Fruit fly (Drosophila melanogaster) whole organism, embryonic: Measurements from ENCODE around the gene Larp7.

Source experiments
- Atf-2 ChIP-seq: fragments of 200-800 bp; sonication (Bioruptor generic); optimal IDR thresholded peaks from 2 replicates; lab custom pipeline; 2016; ENCODE audit warnings: missing biosample characterization, missing genetic modification characterization
- CG11247 ChIP-seq: fragments of 200-800 bp; sonication (Bioruptor generic); IDR thresholded peaks from 2 replicates; pipeline ENCODE4 v1.3.6; 2022; ENCODE audit warnings: missing biosample characterization, missing genetic modification characterization
- CG11456 ChIP-seq: fragments of 200-800 bp; sonication (Bioruptor generic); IDR thresholded peaks from 3 replicates; pipeline ENCODE4 v1.3.6; 2022; ENCODE audit warnings: missing biosample characterization, missing genetic modification characterization
- CG11560 ChIP-seq: fragments of 200-800 bp; sonication (Bioruptor generic); IDR thresholded peaks from 3 replicates; pipeline ENCODE4 v1.3.6; 2022; ENCODE audit warnings: missing biosample characterization, missing genetic modification characterization
- CG12299 ChIP-seq: fragments of 200-800 bp; sonication (Bioruptor generic); optimal IDR thresholded peaks from 2 replicates; lab custom pipeline; 2018; ENCODE audit warnings: missing biosample characterization, mild to moderate bottlenecking, missing genetic modification characterization
- CG1233 ChIP-seq: fragments of 200-800 bp; sonication (Bioruptor generic); optimal IDR thresholded peaks from 4 replicates; lab custom pipeline; 2018; ENCODE audit warnings: missing biosample characterization, mild to moderate bottlenecking, missing genetic modification characterization
- CG15601 ChIP-seq: fragments of 200-800 bp; sonication (Bioruptor generic); optimal IDR thresholded peaks from 3 replicates; lab custom pipeline; 2019; ENCODE audit warnings: missing biosample characterization, mild to moderate bottlenecking, missing genetic modification characterization, moderate library complexity
- CG17359 ChIP-seq: fragments of 200-800 bp; sonication (Bioruptor generic); optimal IDR thresholded peaks from 3 replicates; lab custom pipeline; 2018; ENCODE audit warnings: missing biosample characterization, mild to moderate bottlenecking, missing genetic modification characterization, moderate library complexity
- CG17568 ChIP-seq: fragments of 200-800 bp; sonication (Bioruptor generic); optimal IDR thresholded peaks from 2 replicates; lab custom pipeline; 2018; ENCODE audit warnings: missing biosample characterization, mild to moderate bottlenecking, missing genetic modification characterization, moderate library complexity
- CG2199 ChIP-seq: fragments of 200-800 bp; sonication (Bioruptor generic); IDR thresholded peaks from 3 replicates; pipeline ENCODE4 v1.3.6; 2022; ENCODE audit warnings: missing biosample characterization, missing genetic modification characterization
- CG2678 ChIP-seq: fragments of 200-800 bp; sonication (Bioruptor generic); optimal IDR thresholded peaks from 3 replicates; lab custom pipeline; 2019; ENCODE audit warnings: missing biosample characterization, mild to moderate bottlenecking, missing genetic modification characterization, moderate library complexity
- CG31365 ChIP-seq: fragments of 200-800 bp; sonication (Bioruptor generic); optimal IDR thresholded peaks from 2 replicates; lab custom pipeline; 2018; ENCODE audit warnings: missing biosample characterization, mild to moderate bottlenecking, missing genetic modification characterization
- CG3163 ChIP-seq: fragments of 200-800 bp; sonication (Bioruptor generic); optimal IDR thresholded peaks from 3 replicates; lab custom pipeline; 2016; ENCODE audit warnings: missing biosample characterization, missing genetic modification characterization
- CG3281 ChIP-seq: fragments of 200-800 bp; sonication (Bioruptor generic); optimal IDR thresholded peaks from 3 replicates; lab custom pipeline; 2017; ENCODE audit warnings: missing biosample characterization, mild to moderate bottlenecking, missing genetic modification characterization
- CG42726 ChIP-seq: fragments of 200-800 bp; sonication (Bioruptor generic); IDR thresholded peaks from 2 replicates; pipeline ENCODE4 v1.3.6; 2022; ENCODE audit warnings: missing biosample characterization, missing genetic modification characterization; ENCODE audit not compliant: partially characterized antibody
- CG4820 ChIP-seq: fragments of 200-800 bp; sonication (Bioruptor generic); optimal IDR thresholded peaks from 3 replicates; lab custom pipeline; 2016; ENCODE audit warnings: missing biosample characterization, missing genetic modification characterization
- CG6175 ChIP-seq: fragments of 200-800 bp; sonication (Bioruptor generic); IDR thresholded peaks from 3 replicates; pipeline ENCODE4 v1.3.6; 2022; ENCODE audit warnings: missing biosample characterization, missing genetic modification characterization
- CG6272 ChIP-seq: fragments of 200-800 bp; sonication (Bioruptor generic); IDR thresholded peaks from 2 replicates; pipeline ENCODE4 v1.3.6; 2022; ENCODE audit warnings: missing biosample characterization, missing genetic modification characterization
- CG7372 ChIP-seq: fragments of 200-800 bp; sonication (Bioruptor generic); IDR thresholded peaks from 2 replicates; pipeline ENCODE4 v1.3.6; 2022; ENCODE audit warnings: missing biosample characterization, missing genetic modification characterization
- CG7963 ChIP-seq: fragments of 200-800 bp; sonication (Bioruptor generic); IDR thresholded peaks from 3 replicates; pipeline ENCODE4 v1.3.6; 2022; ENCODE audit warnings: missing biosample characterization, missing genetic modification characterization; ENCODE audit not compliant: partially characterized antibody
- CG8388 ChIP-seq: fragments of 200-800 bp; sonication (Bioruptor generic); optimal IDR thresholded peaks from 2 replicates; lab custom pipeline; 2019; ENCODE audit warnings: missing biosample characterization, mild to moderate bottlenecking, missing genetic modification characterization, moderate library complexity
- CrebB ChIP-seq: fragments of 200-800 bp; sonication (Bioruptor generic); optimal IDR thresholded peaks from 3 replicates; lab custom pipeline; 2018; ENCODE audit warnings: missing biosample characterization, mild to moderate bottlenecking, missing genetic modification characterization
- D19A ChIP-seq: fragments of 200-800 bp; optimal IDR thresholded peaks from 3 replicates; lab custom pipeline; 2019; ENCODE audit warnings: missing biosample characterization, mild to moderate bottlenecking, missing genetic modification characterization, moderate library complexity
- Dip3 ChIP-seq: fragments of 200-800 bp; sonication (Bioruptor generic); optimal IDR thresholded peaks from 3 replicates; lab custom pipeline; 2016; ENCODE audit warnings: missing biosample characterization, missing genetic modification characterization
- HLH54F ChIP-seq: fragments of 200-800 bp; sonication (Bioruptor generic); optimal IDR thresholded peaks from 3 replicates; lab custom pipeline; 2016; ENCODE audit warnings: missing biosample characterization, missing genetic modification characterization
- HmgZ ChIP-seq: fragments of 200-800 bp; sonication (Bioruptor generic); optimal IDR thresholded peaks from 2 replicates; lab custom pipeline; 2018; ENCODE audit warnings: missing biosample characterization, mild to moderate bottlenecking, missing genetic modification characterization
- Med ChIP-seq: fragments of 200-800 bp; sonication (Bioruptor generic); peaks from one replicate; lab custom pipeline; 2016; ENCODE audit warnings: missing biosample characterization, missing genetic modification characterization, mild to moderate bottlenecking, inconsistent platforms, moderate library complexity
- Nf-YA ChIP-seq: fragments of 200-800 bp; sonication (Bioruptor generic); IDR thresholded peaks from 2 replicates; pipeline ENCODE4 v1.3.6; 2022; ENCODE audit warnings: missing biosample characterization, missing genetic modification characterization
- Rfx ChIP-seq: fragments of 200-800 bp; sonication (Bioruptor generic); IDR thresholded peaks from 2 replicates; pipeline ENCODE4 v1.3.6; 2022; ENCODE audit warnings: missing biosample characterization, missing genetic modification characterization
- Six4 ChIP-seq: fragments of 200-800 bp; sonication (Bioruptor generic); optimal IDR thresholded peaks from 2 replicates; lab custom pipeline; 2016; ENCODE audit warnings: missing biosample characterization, missing genetic modification characterization
- Xrp1 ChIP-seq: fragments of 200-800 bp; sonication (Bioruptor generic); IDR thresholded peaks from 2 replicates; pipeline ENCODE4 v1.3.6; 2022; ENCODE audit warnings: missing biosample characterization, missing genetic modification characterization
- ac ChIP-seq: fragments of 200-800 bp; sonication (Bioruptor generic); optimal IDR thresholded peaks from 3 replicates; lab custom pipeline; 2017; ENCODE audit warnings: missing biosample characterization, mild to moderate bottlenecking, missing genetic modification characterization
- al ChIP-seq: fragments of 200-800 bp; sonication (Bioruptor generic); IDR thresholded peaks from 2 replicates; pipeline ENCODE4 v1.3.6; 2022; ENCODE audit warnings: missing biosample characterization, missing genetic modification characterization
- chif ChIP-seq, 2 experiments: fragments of 200-800 bp; sonication (Bioruptor generic); optimal IDR thresholded peaks; 3 replicates each; lab custom pipeline; 2016; ENCODE audit warnings: missing biosample characterization in 2 of 2, missing genetic modification characterization in 2 of 2
- crol ChIP-seq: fragments of 200-800 bp; sonication (Bioruptor generic); IDR thresholded peaks from 2 replicates; pipeline ENCODE4 v1.3.6; 2022; ENCODE audit warnings: missing biosample characterization, missing genetic modification characterization
- en ChIP-seq: fragments of 200-800 bp; sonication (Bioruptor generic); optimal IDR thresholded peaks from 2 replicates; lab custom pipeline; 2016; ENCODE audit warnings: missing biosample characterization, missing genetic modification characterization
- fu2 ChIP-seq: fragments of 200-800 bp; sonication (Bioruptor generic); optimal IDR thresholded peaks from 2 replicates; lab custom pipeline; 2016; ENCODE audit warnings: missing biosample characterization, missing genetic modification characterization
- grn ChIP-seq: fragments of 200-800 bp; sonication (Bioruptor generic); optimal IDR thresholded peaks from 3 replicates; lab custom pipeline; 2017; ENCODE audit warnings: missing biosample characterization, missing genetic modification characterization
- gsb ChIP-seq: fragments of 200-800 bp; sonication (Bioruptor generic); IDR thresholded peaks from 2 replicates; pipeline ENCODE4 v1.3.6; 2022; ENCODE audit warnings: missing biosample characterization, missing genetic modification characterization
- hth ChIP-seq: fragments of >200 bp; optimal IDR thresholded peaks from 2 replicates; lab custom pipeline; 2017; ENCODE audit warnings: inconsistent platforms
- ind ChIP-seq: fragments of 200-800 bp; sonication (Bioruptor generic); optimal IDR thresholded peaks from 3 replicates; lab custom pipeline; 2016; ENCODE audit warnings: missing biosample characterization, missing genetic modification characterization
- lilli ChIP-seq: fragments of 200-800 bp; sonication (Bioruptor generic); optimal IDR thresholded peaks from 3 replicates; lab custom pipeline; 2016; ENCODE audit warnings: missing biosample characterization, missing genetic modification characterization
- lov ChIP-seq, 2 experiments: fragments of 200-800 bp in 1 of 2; fragments of >200 bp in 1 of 2; sonication (Bioruptor generic) in 1 of 2; IDR thresholded peaks in 1 of 2; optimal IDR thresholded peaks in 1 of 2; 2 replicates in 1 of 2; 3 replicates in 1 of 2; pipeline versions ENCODE4 v1.3.6 to Lab custom; 2017 to 2022; ENCODE audit warnings: missing biosample characterization in 1 of 2, missing genetic modification characterization in 1 of 2
- nom ChIP-seq: fragments of 200-800 bp; sonication (Bioruptor generic); optimal IDR thresholded peaks from 2 replicates; lab custom pipeline; 2017; ENCODE audit warnings: missing biosample characterization, missing genetic modification characterization, mild to moderate bottlenecking, moderate library complexity, missing genetic modification reagents
- tin ChIP-seq: fragments of 200-800 bp; sonication (Bioruptor generic); optimal IDR thresholded peaks from 3 replicates; lab custom pipeline; 2016; ENCODE audit warnings: missing biosample characterization, missing genetic modification characterization
- unc-4 ChIP-seq: fragments of 200-800 bp; sonication (Bioruptor generic); IDR thresholded peaks from 2 replicates; pipeline ENCODE4 v1.3.6; 2022; ENCODE audit warnings: missing biosample characterization, missing genetic modification characterization; ENCODE audit not compliant: partially characterized antibody
- vvl ChIP-seq: fragments of 200-800 bp; sonication (Bioruptor generic); IDR thresholded peaks from 2 replicates; pipeline ENCODE4 v1.3.6; 2022; ENCODE audit warnings: missing biosample characterization, missing genetic modification characterization
- zfh1 ChIP-seq: fragments of 200-800 bp; sonication (Bioruptor generic); IDR thresholded peaks from 3 replicates; pipeline ENCODE4 v1.3.6; 2022; ENCODE audit warnings: missing biosample characterization, missing genetic modification characterization
- zfh2 ChIP-seq: fragments of 200-800 bp; sonication (Bioruptor generic); optimal IDR thresholded peaks from 2 replicates; lab custom pipeline; 2016; ENCODE audit warnings: missing biosample characterization, missing genetic modification characterization

Larp7 gene

DNA sequence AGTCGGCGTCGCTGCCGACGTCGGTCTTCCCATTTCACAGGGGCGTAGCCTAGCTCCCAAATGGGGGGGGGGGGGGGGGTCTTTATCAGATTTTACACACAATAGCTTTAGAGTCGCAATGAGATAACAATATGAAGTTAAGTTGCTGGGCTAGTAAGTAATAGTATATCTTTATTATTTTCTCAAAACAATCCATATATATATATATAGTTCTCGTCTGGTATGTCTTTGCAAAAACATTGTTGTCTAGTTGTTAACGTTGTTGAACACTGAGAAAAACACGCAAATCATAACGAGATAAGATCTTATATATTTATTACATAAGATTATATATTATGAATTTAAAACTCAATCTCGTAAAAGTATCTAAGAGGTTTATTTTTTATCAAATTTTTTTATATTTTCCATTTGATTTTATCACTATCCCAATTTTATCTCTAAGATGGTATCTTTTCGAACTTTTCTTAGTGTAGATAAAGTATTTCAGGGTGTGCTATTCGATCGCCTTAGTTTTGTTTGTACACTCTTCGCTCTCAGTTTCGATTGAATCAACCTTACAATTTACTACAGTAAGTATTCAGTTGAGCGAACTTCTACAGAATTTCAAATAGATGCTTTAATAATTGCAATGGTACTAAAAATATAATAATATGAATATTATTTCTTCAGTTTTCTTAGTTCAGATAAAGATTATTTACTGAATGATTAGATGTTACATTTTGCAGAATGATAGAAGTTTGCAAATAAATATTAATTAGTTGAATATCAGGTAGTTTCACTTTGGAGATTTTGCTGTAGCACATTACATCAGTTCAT lies 41.5 kb upstream of the Larp7 start (continued):
- TF ChIP-seq lilli (GFP tag; lab: Kevin White, UChicago) (peak; percentile 23), al (GFP tag; lab: Robert Waterston, UW) (peak; percentile 92), nom (GFP tag; lab: Kevin White, UChicago) (no peak), CG42726 (GFP tag; lab: Robert Waterston, UW) (no peak), CG7372 (GFP tag; lab: Robert Waterston, UW) (peak; percentile 85), CG2199 (GFP tag; lab: Robert Waterston, UW) (no peak), chif (GFP tag; optimal IDR thresholded peaks at IDR 0.05; lab: Kevin White, UChicago) (peak in 1 of 2 experiments; percentile 8), CG2678 (tag; lab: Kevin White, UChicago) (peak; percentile 88), zfh2 (GFP tag; lab: Kevin White, UChicago) (peak; percentile 40), CG6175 (peak; percentile 82), crol (GFP tag; lab: Robert Waterston, UW) (peak; percentile 81), CG11560 (peak; percentile 79), HLH54F (GFP tag; lab: Kevin White, UChicago) (peak; percentile 21), Med (GFP tag; lab: Kevin White, UChicago) (peak; percentile 92), CG31365 (tag; lab: Kevin White, UChicago) (peak; percentile 32), fu2 (peak; percentile 16), zfh1 (GFP tag; lab: Robert Waterston, UW) (peak; percentile 66; the same call in 2 of the 3 replicates), Six4 (GFP tag; lab: Kevin White, UChicago) (no peak), CG3163 (no peak), CG11456 (GFP tag; lab: Robert Waterston, UW) (peak; percentile 97), HmgZ (tag; lab: Kevin White, UChicago) (peak; percentile 78), CG7963 (GFP tag; lab: Robert Waterston, UW) (no peak), unc-4 (GFP tag; lab: Robert Waterston, UW) (no peak), ac (no peak), Dip3 (peak; percentile 57), CG17359 (tag; lab: Kevin White, UChicago) (peak; percentile 60), CG3281 (peak; percentile 88), lov (optimal IDR thresholded peaks at IDR 0.05; lab: Kevin White, UChicago) (no peak), lov (GFP tag; IDR thresholded peaks at IDR 0.05; lab: Robert Waterston, UW) (0 out of 3 replicates have a peak, but pooled peaks have one; percentile 42), CG12299 (tag; lab: Kevin White, UChicago) (peak; percentile 55), CG4820 (GFP tag; lab: Kevin White, UChicago) (no peak), CG1233 (GFP tag; lab: Kevin White, UChicago) (peak; percentile 58), hth (lab: Kevin White, UChicago) (no peak), D19A (tag; lab: Kevin White, UChicago) (peak; percentile 70), Rfx (GFP tag; lab: Robert Waterston, UW) (peak; percentile 98), CrebB (tag; lab: Kevin White, UChicago) (peak; percentile 38), Nf-YA (peak; percentile 47; the same call in 1 of the 2 replicates), CG17568 (GFP tag; lab: Kevin White, UChicago) (peak; percentile 36), gsb (GFP tag; lab: Robert Waterston, UW) (peak; percentile 83), tin (peak; percentile 9), grn (GFP tag; lab: Kevin White, UChicago) (peak; percentile 57), CG15601 (tag; lab: Kevin White, UChicago) (peak; percentile 96), Atf-2 (no peak), CG6272 (GFP tag; lab: Robert Waterston, UW) (peak; percentile 72; the same call in 1 of the 2 replicates), en (no peak), CG8388 (peak; percentile 21), Xrp1 (GFP tag; lab: Robert Waterston, UW) (peak; percentile 63), CG11247 (GFP tag; lab: Robert Waterston, UW) (peak; percentile 88), ind (GFP tag; lab: Kevin White, UChicago) (peak; percentile 51), vvl (GFP tag; lab: Robert Waterston, UW) (peak; percentile 82)
